Fruit fly (Drosophila melanogaster) whole organism, wandering third instar larva: Measurements from ENCODE around the gene CG7824.

ENCODE experiments used
- Abd-B ChIP-seq: fragments of >200 bp; optimal IDR thresholded peaks from 2 replicates; lab custom pipeline; 2017; ENCODE audit warnings: missing biosample characterization, missing genetic modification characterization
- CG32264 ChIP-seq: fragments of 200-800 bp; sonication (Bioruptor generic); optimal IDR thresholded peaks from 2 replicates; lab custom pipeline; 2016; ENCODE audit warnings: missing biosample characterization, missing genetic modification characterization
- CG9705 ChIP-seq: fragments of 200-800 bp; sonication (Bioruptor generic); optimal IDR thresholded peaks from 2 replicates; lab custom pipeline; 2018; ENCODE audit warnings: missing biosample characterization, mild to moderate bottlenecking, missing genetic modification characterization
- CrebA ChIP-seq: fragments of 200-800 bp; sonication (Bioruptor generic); optimal IDR thresholded peaks from 2 replicates; lab custom pipeline; 2016; ENCODE audit warnings: missing biosample characterization, mild to moderate bottlenecking, missing genetic modification characterization, borderline replicate concordance
- Dfd ChIP-seq: fragments of >200 bp; optimal IDR thresholded peaks from 2 replicates; lab custom pipeline; 2017; ENCODE audit warnings: missing biosample characterization, missing genetic modification characterization
- Dif ChIP-seq: fragments of 200-275, 200-300 bp; sonication (Bioruptor generic); optimal IDR thresholded peaks from 2 replicates; lab custom pipeline; 2018; ENCODE audit warnings: missing biosample characterization, missing genetic modification characterization; ENCODE audit not compliant: partially characterized antibody
- GATAd ChIP-seq: sonication (Bioruptor generic); optimal IDR thresholded peaks from 2 replicates; lab custom pipeline; 2016; ENCODE audit warnings: missing biosample characterization, missing genetic modification characterization
- HLH106 ChIP-seq: fragments of 200-800 bp; optimal IDR thresholded peaks from 3 replicates; lab custom pipeline; 2019; ENCODE audit warnings: missing biosample characterization, mild to moderate bottlenecking, missing genetic modification characterization, moderate library complexity
- Hnf4 ChIP-seq: fragments of 200-800 bp; sonication (Bioruptor generic); optimal IDR thresholded peaks from 2 replicates; lab custom pipeline; 2016; ENCODE audit warnings: missing biosample characterization, mild to moderate bottlenecking, missing genetic modification characterization
- Hr78 ChIP-seq: fragments of >200 bp; optimal IDR thresholded peaks from 2 replicates; lab custom pipeline; 2017; ENCODE audit warnings: missing biosample characterization, missing genetic modification characterization
- Hr83 ChIP-seq: fragments of 200-300 bp; sonication (Bioruptor generic); optimal IDR thresholded peaks from 2 replicates; lab custom pipeline; 2016; ENCODE audit warnings: missing biosample characterization, mild to moderate bottlenecking, missing genetic modification characterization, moderate library complexity; ENCODE audit not compliant: poor library complexity, severe bottlenecking
- Jra ChIP-seq: sonication (Bioruptor generic); optimal IDR thresholded peaks from 2 replicates; lab custom pipeline; 2016; ENCODE audit warnings: missing biosample characterization, missing genetic modification characterization
- N ChIP-seq: fragments of >200 bp; optimal IDR thresholded peaks from 2 replicates; lab custom pipeline; 2018; ENCODE audit warnings: missing biosample characterization, missing external identifiers, missing genetic modification characterization
- OdsH ChIP-seq: fragments of 200-800 bp; sonication (Bioruptor generic); optimal IDR thresholded peaks from 2 replicates; lab custom pipeline; 2016; ENCODE audit warnings: missing biosample characterization, mild to moderate bottlenecking, missing genetic modification characterization
- Rel ChIP-seq, 2 experiments: fragments of 200-800 bp; sonication (Bioruptor generic) in 1 of 2; optimal IDR thresholded peaks; 2 replicates in 1 of 2; 3 replicates in 1 of 2; lab custom pipeline; 2016 to 2019; ENCODE audit warnings: mild to moderate bottlenecking in 2 of 2, missing biosample characterization in 2 of 2, missing genetic modification characterization in 2 of 2, moderate library complexity in 1 of 2
- Sp1 ChIP-seq: fragments of 200-800 bp; sonication (Bioruptor generic); optimal IDR thresholded peaks from 3 replicates; lab custom pipeline; 2019; ENCODE audit warnings: missing biosample characterization, mild to moderate bottlenecking, missing genetic modification characterization, moderate library complexity
- Vsx2 ChIP-seq: fragments of 200-300, 225-300 bp; sonication (Bioruptor generic); optimal IDR thresholded peaks from 2 replicates; lab custom pipeline; 2018; ENCODE audit warnings: missing biosample characterization, missing genetic modification characterization; ENCODE audit not compliant: partially characterized antibody
- br ChIP-seq: fragments of 200-800 bp; sonication (Bioruptor generic); optimal IDR thresholded peaks from 2 replicates; lab custom pipeline; 2016; ENCODE audit warnings: missing biosample characterization, missing genetic modification characterization
- brk ChIP-seq: fragments of 200-800 bp; sonication (Bioruptor generic); optimal IDR thresholded peaks from 2 replicates; lab custom pipeline; 2016; ENCODE audit warnings: missing biosample characterization, mild to moderate bottlenecking, missing genetic modification characterization
- dl ChIP-seq, 2 experiments: fragments of 175-275, 200-275 bp in 1 of 2; fragments of 200-275 bp in 1 of 2; sonication (Bioruptor generic); optimal IDR thresholded peaks; lab custom pipeline; 2018; ENCODE audit warnings: mild to moderate bottlenecking in 2 of 2, missing biosample characterization in 2 of 2, missing genetic modification characterization in 2 of 2, moderate library complexity in 2 of 2; ENCODE audit not compliant: partially characterized antibody in 2 of 2, insufficient read depth in 1 of 2
- dmrt93B ChIP-seq: fragments of 200-800 bp; sonication (Bioruptor generic); optimal IDR thresholded peaks from 2 replicates; lab custom pipeline; 2018; ENCODE audit warnings: missing biosample characterization, mild to moderate bottlenecking, missing genetic modification characterization
- dsf ChIP-seq: sonication (Bioruptor generic); optimal IDR thresholded peaks from 2 replicates; lab custom pipeline; 2016; ENCODE audit warnings: missing biosample characterization, missing genetic modification characterization, borderline replicate concordance
- ey ChIP-seq: fragments of 200-800 bp; sonication (Bioruptor generic); optimal IDR thresholded peaks from 2 replicates; lab custom pipeline; 2016; ENCODE audit warnings: missing biosample characterization, missing genetic modification characterization
- foxo ChIP-seq, 2 experiments: fragments of 200-800 bp; sonication (Bioruptor generic); optimal IDR thresholded peaks; 2 replicates in 1 of 2; 3 replicates in 1 of 2; lab custom pipeline; 2016 to 2017; ENCODE audit warnings: missing biosample characterization in 2 of 2, missing genetic modification characterization in 2 of 2
- fru ChIP-seq: fragments of 200-800 bp; sonication (Bioruptor generic); optimal IDR thresholded peaks from 3 replicates; lab custom pipeline; 2016; ENCODE audit warnings: missing biosample characterization, mild to moderate bottlenecking, missing genetic modification characterization
- h ChIP-seq: fragments of 200-800 bp; sonication (Bioruptor generic); optimal IDR thresholded peaks from 3 replicates; lab custom pipeline; 2016; ENCODE audit warnings: missing biosample characterization, mild to moderate bottlenecking, missing genetic modification characterization
- lola ChIP-seq: fragments of >200 bp; optimal IDR thresholded peaks from 2 replicates; lab custom pipeline; 2017; ENCODE audit warnings: missing biosample characterization, missing genetic modification characterization
- pan ChIP-seq: fragments of >200 bp; optimal IDR thresholded peaks from 2 replicates; lab custom pipeline; 2017
- psq ChIP-seq: fragments of 200-800 bp; sonication (Bioruptor generic); optimal IDR thresholded peaks from 3 replicates; lab custom pipeline; 2017; ENCODE audit warnings: missing biosample characterization, mild to moderate bottlenecking, missing genetic modification characterization, moderate library complexity
- rgr ChIP-seq: fragments of 200-800 bp; sonication (Bioruptor generic); optimal IDR thresholded peaks from 3 replicates; lab custom pipeline; 2016; ENCODE audit warnings: missing biosample characterization, mild to moderate bottlenecking, missing genetic modification characterization
- sage ChIP-seq: fragments of 200-800 bp; sonication (Bioruptor generic); optimal IDR thresholded peaks from 2 replicates; lab custom pipeline; 2016; ENCODE audit warnings: missing biosample characterization, mild to moderate bottlenecking, missing genetic modification characterization
- sv ChIP-seq: fragments of 200-800 bp; sonication (Bioruptor generic); optimal IDR thresholded peaks from 3 replicates; lab custom pipeline; 2016; ENCODE audit warnings: missing biosample characterization, missing genetic modification characterization
- tai ChIP-seq: sonication (Bioruptor generic); optimal IDR thresholded peaks from 2 replicates; lab custom pipeline; 2016; ENCODE audit warnings: missing biosample characterization, missing genetic modification characterization
- usp ChIP-seq: fragments of >200 bp; optimal IDR thresholded peaks from 2 replicates; lab custom pipeline; 2017; ENCODE audit warnings: missing biosample characterization, missing genetic modification characterization

The CG7824 gene

DNA sequence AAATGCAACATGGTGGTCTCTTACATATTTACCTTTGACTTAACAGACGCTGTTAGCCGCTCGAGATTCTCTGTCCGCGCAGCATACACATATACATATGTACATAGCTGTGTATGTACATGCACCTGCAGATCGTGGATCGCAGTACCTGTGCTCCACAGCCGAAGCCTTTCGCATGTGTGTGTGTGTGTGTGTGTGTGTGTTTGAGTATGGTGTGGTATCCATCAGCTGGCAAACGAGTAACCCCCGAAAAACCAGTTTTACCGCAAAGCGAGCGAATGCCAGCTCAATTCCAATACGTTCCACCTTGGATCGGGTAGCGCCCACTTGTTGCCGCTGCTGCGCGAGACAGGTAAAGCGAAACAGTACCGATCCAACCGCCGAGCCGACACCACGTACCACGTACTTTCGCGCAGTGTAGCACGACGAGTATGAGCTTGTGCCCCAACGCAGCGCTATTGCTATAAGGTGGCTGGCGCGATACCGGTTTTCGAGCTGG lies 17.4 kb downstream of the CG7824 start, which contains the start of gene Cad99C:
TSS of gene Cad99C (plus strand) at position 365 of the 499 bp plus-strand sequence.
- TF ChIP-seq Rel (GFP tag; optimal IDR thresholded peaks at IDR 0.05; lab: Kevin White, UChicago), result no peak
- peak; percentile 37 for TF ChIP-seq Rel (tag; optimal IDR thresholded peaks at IDR 0.05; lab: Kevin White, UChicago)
- peak; percentile 50 for TF ChIP-seq brk (GFP tag; lab: Kevin White, UChicago)
- TF ChIP-seq dl (GFP tag; optimal IDR thresholded peaks at IDR 0.05; lab: Kevin White, UChicago; ENCODE audit: insufficient read depth in 1 of 2, partially characterized antibody in 2 of 2), result peak; percentile 44 to 61
- TF ChIP-seq Jra, result peak; percentile 20
- TF ChIP-seq Dfd (GFP tag; lab: Kevin White, UChicago), result no peak
- TF ChIP-seq sv (GFP tag; lab: Kevin White, UChicago), result no peak
- TF ChIP-seq CG32264 (GFP tag; lab: Kevin White, UChicago), result no peak
- TF ChIP-seq dsf, result no peak
- peak; percentile 45 for TF ChIP-seq Hr83 (GFP tag; lab: Kevin White, UChicago)
- no peak for TF ChIP-seq N (GFP tag; lab: Kevin White, UChicago)
- no peak for TF ChIP-seq Abd-B (GFP tag; lab: Kevin White, UChicago)
- TF ChIP-seq tai (GFP tag; lab: Kevin White, UChicago), result no peak
- TF ChIP-seq OdsH (GFP tag; lab: Kevin White, UChicago), result peak; percentile 25
- no peak for TF ChIP-seq CrebA (GFP tag; lab: Kevin White, UChicago)
- TF ChIP-seq h (GFP tag; lab: Kevin White, UChicago), result peak; percentile 46
- TF ChIP-seq Vsx2, result peak; percentile 90
- no peak for TF ChIP-seq lola
- TF ChIP-seq br (GFP tag; lab: Kevin White, UChicago), result peak; percentile 34
- peak; percentile 44 for TF ChIP-seq fru (GFP tag; lab: Kevin White, UChicago)
- no peak for TF ChIP-seq HLH106
- no peak for TF ChIP-seq GATAd (GFP tag; lab: Kevin White, UChicago)
- TF ChIP-seq Dif (GFP tag; lab: Kevin White, UChicago), result peak; percentile 77
- no peak for TF ChIP-seq dmrt93B (GFP tag; lab: Kevin White, UChicago)
- no peak for TF ChIP-seq Hnf4 (GFP tag; lab: Kevin White, UChicago)
- TF ChIP-seq ey (GFP tag; lab: Kevin White, UChicago), result no peak
- no peak for TF ChIP-seq foxo (GFP tag; optimal IDR thresholded peaks at IDR 0.05; lab: Kevin White, UChicago)

DNA sequence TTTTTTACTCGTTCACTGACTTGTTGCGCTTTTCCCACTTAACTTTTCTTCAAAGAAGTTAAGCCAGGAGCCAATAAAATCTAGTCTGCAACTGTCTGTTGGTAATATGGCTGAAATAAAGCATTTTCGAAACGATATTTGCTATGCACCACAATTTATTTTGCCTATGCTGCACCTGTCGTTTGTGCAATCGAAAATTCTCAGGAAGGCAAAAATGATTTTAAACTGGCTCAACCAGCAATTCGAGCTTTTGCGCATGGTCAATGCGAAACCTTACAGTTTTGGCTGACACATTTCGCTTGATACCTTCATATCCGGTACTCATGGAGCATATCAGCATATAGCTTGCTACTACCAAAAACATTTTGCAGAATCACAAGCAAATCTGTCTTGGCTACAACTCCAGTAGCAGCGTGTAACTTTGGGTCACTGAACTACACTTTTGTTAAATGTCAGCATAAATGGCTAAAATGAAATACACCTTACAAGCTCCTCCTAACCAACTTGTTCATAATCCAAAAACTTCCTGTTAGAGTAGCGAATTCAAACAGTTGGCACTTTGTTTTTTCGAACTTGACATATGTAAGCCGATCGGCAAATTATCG lies 18.9 kb downstream of the CG7824 start:
- TF ChIP-seq rgr, result no peak
- TF ChIP-seq CG9705 (GFP tag; lab: Kevin White, UChicago), result no peak
- TF ChIP-seq Hr83 (GFP tag; lab: Kevin White, UChicago), result no peak
- TF ChIP-seq dl (GFP tag; optimal IDR thresholded peaks at IDR 0.05; lab: Kevin White, UChicago; ENCODE audit: insufficient read depth in 1 of 2, partially characterized antibody in 2 of 2), result no peak
- no peak for TF ChIP-seq Dfd (GFP tag; lab: Kevin White, UChicago)
- no peak for TF ChIP-seq HLH106

- no peak for TF ChIP-seq Hr78 (GFP tag; lab: Kevin White, UChicago)
- no peak for TF ChIP-seq usp (GFP tag; lab: Kevin White, UChicago)
- no peak for TF ChIP-seq CG9705 (GFP tag; lab: Kevin White, UChicago)
- TF ChIP-seq rgr, result no peak
- no peak for TF ChIP-seq sage (GFP tag; lab: Kevin White, UChicago)
- TF ChIP-seq Rel (GFP tag; optimal IDR thresholded peaks at IDR 0.05; lab: Kevin White, UChicago), result no peak
- TF ChIP-seq Rel (tag; optimal IDR thresholded peaks at IDR 0.05; lab: Kevin White, UChicago), result no peak
- TF ChIP-seq Sp1 (GFP tag; lab: Kevin White, UChicago), result no peak
- TF ChIP-seq dmrt93B (GFP tag; lab: Kevin White, UChicago), result no peak
- no peak for TF ChIP-seq pan
- TF ChIP-seq psq (GFP tag; lab: Kevin White, UChicago), result no peak
- TF ChIP-seq brk (GFP tag; lab: Kevin White, UChicago), result no peak
- no peak for TF ChIP-seq N (GFP tag; lab: Kevin White, UChicago)
- no peak for TF ChIP-seq sv (GFP tag; lab: Kevin White, UChicago)
- TF ChIP-seq Hr83 (GFP tag; lab: Kevin White, UChicago), result no peak
These were observed 20.0 kb downstream of the CG7824 start for dm6 chr3R:29838751-29839150.
